8 fruit fly cellular contexts compared by ENCODE assay signal in the genomic region with DNA sequence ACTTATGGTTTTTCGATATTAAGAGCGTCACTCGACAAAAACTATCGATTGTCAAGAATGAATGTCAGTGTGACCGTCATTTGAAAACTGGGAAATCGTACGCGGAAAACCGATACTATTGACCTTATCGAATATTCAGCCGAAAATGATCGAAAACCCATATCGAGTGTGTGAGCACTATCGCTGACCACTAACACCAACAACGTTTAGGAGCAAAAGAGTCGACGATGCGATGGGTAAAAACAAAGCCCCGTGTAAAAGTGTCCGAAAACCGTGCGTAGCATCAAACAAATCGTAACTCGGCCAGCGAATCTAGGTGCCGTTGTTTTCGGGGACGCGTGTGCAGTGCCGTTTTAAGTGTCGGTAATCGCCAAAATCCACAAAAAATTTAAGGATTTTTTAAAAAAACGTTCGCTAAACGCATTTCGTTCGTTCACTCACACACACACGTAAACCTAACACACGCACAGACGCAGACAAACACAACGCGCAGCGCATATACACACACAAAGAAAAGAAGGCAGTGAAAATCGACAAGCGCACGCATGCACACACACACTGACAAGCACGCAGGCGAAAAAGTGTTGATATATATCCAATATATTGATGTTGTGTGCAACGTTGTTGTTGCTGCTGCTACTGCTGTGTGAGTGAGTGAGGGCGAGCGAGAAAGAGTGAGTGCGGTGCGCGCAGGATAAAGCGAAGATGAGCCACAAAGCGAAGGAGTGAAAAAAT.
TF ChIP-seq lines count a peak whose summit lies in the region.

Gene CG7326 (minus strand): TSS at position 29 of the 735 bp plus-strand sequence.
Gene Dora (plus strand): TSS at position 203 of the 735 bp plus-strand sequence.

- TF ChIP-seq CTCF in S2 (optimal IDR thresholded peaks at IDR 0.05; lab: Kevin White, UChicago) = peak; percentile 36
- TF ChIP-seq CTCF in whole organism, embryonic (GFP tag; optimal IDR thresholded peaks at IDR 0.05; lab: Kevin White, UChicago) = no peak

TF ChIP-seq in Kc167, 6 proteins besides CTCF, POLR2A, EP300 and RAD21:
- no peak for TF ChIP-seq h (optimal IDR thresholded peaks at IDR 0.05; lab: Kevin White, UChicago)
- TF ChIP-seq psq (optimal IDR thresholded peaks at IDR 0.05; lab: Kevin White, UChicago) = peak; percentile 82

TF ChIP-seq in whole organism, 6 proteins besides CTCF, POLR2A, EP300 and RAD21:
- TF ChIP-seq psq (optimal IDR thresholded peaks at IDR 0.05; lab: Kevin White, UChicago) = no peak
- TF ChIP-seq Dll (optimal IDR thresholded peaks at IDR 0.05; lab: Kevin White, UChicago) = no peak
- no peak for TF ChIP-seq pan (optimal IDR thresholded peaks at IDR 0.05; lab: Kevin White, UChicago)
- no peak for TF ChIP-seq EcR (GFP tag; optimal IDR thresholded peaks at IDR 0.05; lab: Kevin White, UChicago)
- peak; percentile 82 for TF ChIP-seq CG8478 (optimal IDR thresholded peaks at IDR 0.05; lab: Kevin White, UChicago)
- no peak for TF ChIP-seq usp (GFP tag; optimal IDR thresholded peaks at IDR 0.05; lab: Kevin White, UChicago)

TF ChIP-seq in whole organism, adult, 20 proteins besides CTCF, POLR2A, EP300 and RAD21:
- TF ChIP-seq toe (GFP tag; optimal IDR thresholded peaks at IDR 0.05; lab: Kevin White, UChicago) (no peak), CG14711 (tag; optimal IDR thresholded peaks at IDR 0.05; lab: Kevin White, UChicago) (no peak), Mnt (GFP tag; optimal IDR thresholded peaks at IDR 0.05; lab: Kevin White, UChicago) (peak; percentile 19), CG1620 (GFP tag; optimal IDR thresholded peaks at IDR 0.05; lab: Kevin White, UChicago) (no peak), Hr96 (GFP tag; optimal IDR thresholded peaks at IDR 0.05; lab: Kevin White, UChicago) (no peak), ovo (GFP tag; optimal IDR thresholded peaks at IDR 0.05; lab: Kevin White, UChicago) (peak; percentile 12), tj (GFP tag; optimal IDR thresholded peaks at IDR 0.05; lab: Kevin White, UChicago) (peak; percentile 72), CG5204 (GFP tag; optimal IDR thresholded peaks at IDR 0.05; lab: Kevin White, UChicago) (no peak), CG7045 (GFP tag; optimal IDR thresholded peaks at IDR 0.05; lab: Kevin White, UChicago) (no peak), cic (GFP tag; optimal IDR thresholded peaks at IDR 0.05; lab: Kevin White, UChicago) (no peak), bab1 (GFP tag; optimal IDR thresholded peaks at IDR 0.05; lab: Kevin White, UChicago) (peak; percentile 82)

TF ChIP-seq in whole organism, embryonic, 481 proteins besides CTCF, POLR2A, EP300 and RAD21 (continues in another document):
- TF ChIP-seq CG18011 (GFP tag; optimal IDR thresholded peaks at IDR 0.05; lab: Kevin White, UChicago) = peak; percentile 12
- peak; percentile 26; the same call in 1 of the 2 replicates for TF ChIP-seq vvl (GFP tag; IDR thresholded peaks at IDR 0.05; lab: Robert Waterston, UW)
- peak; percentile 80 for TF ChIP-seq onecut (GFP tag; IDR thresholded peaks at IDR 0.05; lab: Robert Waterston, UW)
- TF ChIP-seq CG2120 (GFP tag; optimal IDR thresholded peaks at IDR 0.05; lab: Kevin White, UChicago) = peak; percentile 25
- TF ChIP-seq CG10267 (tag; optimal IDR thresholded peaks at IDR 0.05; lab: Kevin White, UChicago) = peak; percentile 48
- TF ChIP-seq CG42726 (GFP tag; IDR thresholded peaks at IDR 0.05; lab: Robert Waterston, UW; ENCODE audit: partially characterized antibody) = peak; percentile 77; the same call in 1 of the 2 replicates
- no peak for TF ChIP-seq sqz (GFP tag; optimal IDR thresholded peaks at IDR 0.05; lab: Kevin White, UChicago)
- peak; percentile 8 for TF ChIP-seq NC2β (GFP tag; optimal IDR thresholded peaks at IDR 0.05; lab: Kevin White, UChicago)
- TF ChIP-seq ftz-f1 (GFP tag; optimal IDR thresholded peaks at IDR 0.05; lab: Kevin White, UChicago) = no peak
- TF ChIP-seq dpn (GFP tag; optimal IDR thresholded peaks at IDR 0.05; lab: Kevin White, UChicago) = peak in 1 of 2 experiments; percentile 25
- peak; percentile 63 for TF ChIP-seq CG17186 (GFP tag; optimal IDR thresholded peaks at IDR 0.05; lab: Kevin White, UChicago)
- peak; percentile 96 for TF ChIP-seq chinmo (GFP tag; IDR thresholded peaks at IDR 0.05; lab: Robert Waterston, UW; ENCODE audit: partially characterized antibody)
- no peak for TF ChIP-seq CG11504 (tag; optimal IDR thresholded peaks at IDR 0.05; lab: Kevin White, UChicago)
- TF ChIP-seq Dp (GFP tag; optimal IDR thresholded peaks at IDR 0.05; lab: Kevin White, UChicago) = peak; percentile 52

TF ChIP-seq in whole organism, prepupa, 60 proteins besides CTCF, POLR2A, EP300 and RAD21:
- TF ChIP-seq CG6808 (GFP tag; optimal IDR thresholded peaks at IDR 0.05; lab: Kevin White, UChicago) (peak; percentile 11), CG6854 (GFP tag; optimal IDR thresholded peaks at IDR 0.05; lab: Kevin White, UChicago) (no peak), Sox14 (GFP tag; optimal IDR thresholded peaks at IDR 0.05; lab: Kevin White, UChicago) (peak; percentile 19), svp (GFP tag; lab: Kevin White, UChicago) (peak; percentile 77), CG16779 (tag; optimal IDR thresholded peaks at IDR 0.05; lab: Kevin White, UChicago) (no peak), fkh (GFP tag; optimal IDR thresholded peaks at IDR 0.05; lab: Kevin White, UChicago) (peak; percentile 29), dsx (GFP tag; optimal IDR thresholded peaks at IDR 0.05; lab: Kevin White, UChicago; ENCODE audit: poor library complexity, severe bottlenecking) (peak; percentile 15), ss (GFP tag; optimal IDR thresholded peaks at IDR 0.05; lab: Kevin White, UChicago) (peak; percentile 47 to 55), CG4318 (GFP tag; optimal IDR thresholded peaks at IDR 0.05; lab: Kevin White, UChicago) (no peak), OdsH (GFP tag; optimal IDR thresholded peaks at IDR 0.05; lab: Kevin White, UChicago) (no peak), CG1621 (tag; optimal IDR thresholded peaks at IDR 0.05; lab: Kevin White, UChicago) (no peak), fd85E (GFP tag; optimal IDR thresholded peaks at IDR 0.05; lab: Kevin White, UChicago) (no peak), Eip78C (GFP tag; lab: Kevin White, UChicago) (peak; percentile 67), CG6163 (GFP tag; IDR thresholded peaks at IDR 0.05; lab: Robert Waterston, UW) (peak; percentile 55; the same call in 2 of the 3 replicates)

TF ChIP-seq in whole organism, pupa, 21 proteins besides CTCF, POLR2A, EP300 and RAD21:
- TF ChIP-seq EcR (GFP tag; optimal IDR thresholded peaks at IDR 0.05; lab: Kevin White, UChicago) = peak; percentile 46
- TF ChIP-seq CG13204 (GFP tag; optimal IDR thresholded peaks at IDR 0.05; lab: Kevin White, UChicago) = peak; percentile 20
- TF ChIP-seq Ets98B (GFP tag; IDR thresholded peaks at IDR 0.05; lab: Robert Waterston, UW) = no peak
TF ChIP-seq in whole organism, pupa: peak in this region for 2.

TF ChIP-seq in whole organism, wandering third instar larva, 38 proteins besides CTCF, POLR2A, EP300 and RAD21:
- TF ChIP-seq Hr78 (GFP tag; optimal IDR thresholded peaks at IDR 0.05; lab: Kevin White, UChicago) (peak; percentile 24), rgr (GFP tag; optimal IDR thresholded peaks at IDR 0.05; lab: Kevin White, UChicago) (no peak), h (GFP tag; optimal IDR thresholded peaks at IDR 0.05; lab: Kevin White, UChicago) (peak; percentile 31), Hr83 (GFP tag; optimal IDR thresholded peaks at IDR 0.05; lab: Kevin White, UChicago; ENCODE audit: poor library complexity, severe bottlenecking) (peak; percentile 31), Jra (GFP tag; optimal IDR thresholded peaks at IDR 0.05; lab: Kevin White, UChicago) (no peak), ey (GFP tag; optimal IDR thresholded peaks at IDR 0.05; lab: Kevin White, UChicago) (no peak), CG32264 (GFP tag; optimal IDR thresholded peaks at IDR 0.05; lab: Kevin White, UChicago) (no peak), foxo (GFP tag; optimal IDR thresholded peaks at IDR 0.05; lab: Kevin White, UChicago) (no peak), N (GFP tag; optimal IDR thresholded peaks at IDR 0.05; lab: Kevin White, UChicago) (peak; percentile 71), psq (GFP tag; optimal IDR thresholded peaks at IDR 0.05; lab: Kevin White, UChicago) (peak; percentile 95), Rel (GFP tag; optimal IDR thresholded peaks at IDR 0.05; lab: Kevin White, UChicago) (no peak), Rel (tag; optimal IDR thresholded peaks at IDR 0.05; lab: Kevin White, UChicago) (peak; percentile 28), Abd-B (GFP tag; optimal IDR thresholded peaks at IDR 0.05; lab: Kevin White, UChicago) (peak; percentile 43), HLH106 (tag; optimal IDR thresholded peaks at IDR 0.05; lab: Kevin White, UChicago) (peak; percentile 11), sv (GFP tag; optimal IDR thresholded peaks at IDR 0.05; lab: Kevin White, UChicago) (no peak)
